Fruit fly (Drosophila melanogaster): Measurements from ENCODE around the gene Rtel1.

The Rtel1 gene

dm6 chrX:5718476-5719012, 29.0 kb upstream of the Rtel1 start (continued):
- TF ChIP-seq ranshi (GFP tag; IDR thresholded peaks at IDR 0.05) (peak; percentile 71; the same call in 1 of the 2 replicates), Ets97D (GFP tag; optimal IDR thresholded peaks at IDR 0.05) (no peak), kah (GFP tag; optimal IDR thresholded peaks at IDR 0.05) (peak; percentile 12), Hand (GFP tag; optimal IDR thresholded peaks at IDR 0.05) (peak; percentile 71), CG9817 (tag; optimal IDR thresholded peaks at IDR 0.05) (peak; percentile 75), Kr (GFP tag; optimal IDR thresholded peaks at IDR 0.05) (no peak), CG43689 (GFP tag; IDR thresholded peaks at IDR 0.05) (no peak), CG6791 (GFP tag; IDR thresholded peaks at IDR 0.05; ENCODE audit: partially characterized antibody) (no peak), nau (GFP tag; optimal IDR thresholded peaks at IDR 0.05) (no peak), tx (GFP tag; optimal IDR thresholded peaks at IDR 0.05) (no peak), Sox102F (GFP tag; optimal IDR thresholded peaks at IDR 0.05) (peak; percentile 58), Nf-YC (tag; optimal IDR thresholded peaks at IDR 0.05) (peak; percentile 23), Rfx (GFP tag; IDR thresholded peaks at IDR 0.05) (peak; percentile 85), pnt (GFP tag; optimal IDR thresholded peaks at IDR 0.05) (no peak), pita (GFP tag; optimal IDR thresholded peaks at IDR 0.05) (no peak), gsb-n (tag; optimal IDR thresholded peaks at IDR 0.05) (no peak), pb (GFP tag; optimal IDR thresholded peaks at IDR 0.05) (no peak), Chrac-16 (GFP tag; optimal IDR thresholded peaks at IDR 0.05) (peak; percentile 37), CG10979 (tag; optimal IDR thresholded peaks at IDR 0.05) (no peak), CG12942 (GFP tag; optimal IDR thresholded peaks at IDR 0.05) (no peak), gce (GFP tag; IDR thresholded peaks at IDR 0.05) (no peak), CG9215 (GFP tag; IDR thresholded peaks at IDR 0.05) (peak; percentile 64; the same call in 1 of the 2 replicates), vnd (GFP tag; IDR thresholded peaks at IDR 0.05; ENCODE audit: partially characterized antibody) (no peak), CG1024 (GFP tag; IDR thresholded peaks at IDR 0.05) (no peak), CG14710 (tag; optimal IDR thresholded peaks at IDR 0.05) (no peak), CG17912 (GFP tag; optimal IDR thresholded peaks at IDR 0.05) (no peak), D19A (tag; optimal IDR thresholded peaks at IDR 0.05) (peak; percentile 31), Vsx1 (GFP tag; optimal IDR thresholded peaks at IDR 0.05) (no peak), Tbp (GFP tag; optimal IDR thresholded peaks at IDR 0.05) (no peak), Doc2 (GFP tag; IDR thresholded peaks at IDR 0.05) (no peak), ERR (GFP tag; optimal IDR thresholded peaks at IDR 0.05) (no peak), CG14050 (GFP tag; IDR thresholded peaks at IDR 0.05) (0 out of 3 replicates have a peak, but pooled peaks have one; percentile 12), fd96Cb (tag; optimal IDR thresholded peaks at IDR 0.05) (peak; percentile 19), NfI (GFP tag; optimal IDR thresholded peaks at IDR 0.05) (peak; percentile 65), Aef1 (GFP tag; IDR thresholded peaks at IDR 0.05) (peak; percentile 58; the same call in 2 of the 3 replicates), CG30020 (tag; optimal IDR thresholded peaks at IDR 0.05) (no peak), B-H1 (GFP tag; IDR thresholded peaks at IDR 0.05) (peak; percentile 18; the same call in 1 of the 3 replicates), D (optimal IDR thresholded peaks at IDR 0.05) (no peak), D (GFP tag; optimal IDR thresholded peaks at IDR 0.05) (no peak), bcd (GFP tag; optimal IDR thresholded peaks at IDR 0.05) (peak; percentile 60), sc (optimal IDR thresholded peaks at IDR 0.05) (no peak), sc (GFP tag; optimal IDR thresholded peaks at IDR 0.05) (no peak), CG6683 (GFP tag; optimal IDR thresholded peaks at IDR 0.05) (peak; percentile 44), Pdp1 (GFP tag; optimal IDR thresholded peaks at IDR 0.05) (peak in 1 of 2 experiments; percentile 5), Hey (tag; optimal IDR thresholded peaks at IDR 0.05) (no peak), CrebB (tag; optimal IDR thresholded peaks at IDR 0.05) (peak; percentile 8), CG14441 (GFP tag; IDR thresholded peaks at IDR 0.05) (peak; percentile 56; the same call in 1 of the 2 replicates), HLHmδ (GFP tag; optimal IDR thresholded peaks at IDR 0.05) (no peak), Hr3 (GFP tag; optimal IDR thresholded peaks at IDR 0.05) (peak; percentile 9), pho (GFP tag; optimal IDR thresholded peaks at IDR 0.05) (no peak), esg (GFP tag; conservative IDR thresholded peaks at IDR 0.05) (peak; percentile 37; the same call in 1 of the 2 replicates)

Measured in whole organism, embryonic.